Fruit fly (Drosophila melanogaster): ENCODE results near the gene Fbp2.

Fbp2 gene

dm6 chr2L:9449257-9449972, 22.8 kb downstream of the Fbp2 start:
- peak; percentile 76 for TF ChIP-seq Hr96 (GFP tag; optimal IDR thresholded peaks at IDR 0.05)
- TF ChIP-seq tj (GFP tag; optimal IDR thresholded peaks at IDR 0.05), result peak; percentile 74
- peak; percentile 95 for TF ChIP-seq kay (GFP tag; ENCODE audit: borderline replicate concordance)
- peak; percentile 88 for TF ChIP-seq toe (GFP tag; optimal IDR thresholded peaks at IDR 0.05)
- TF ChIP-seq Crg-1 (GFP tag; optimal IDR thresholded peaks at IDR 0.05), result peak; percentile 88
- TF ChIP-seq CG5204 (GFP tag; optimal IDR thresholded peaks at IDR 0.05), result peak; percentile 93
- TF ChIP-seq cic (GFP tag; optimal IDR thresholded peaks at IDR 0.05), result peak; percentile 93
- TF ChIP-seq CG33017 (tag; optimal IDR thresholded peaks at IDR 0.05), result peak; percentile 92
- peak; percentile 96 for TF ChIP-seq bab1 (GFP tag; optimal IDR thresholded peaks at IDR 0.05)
- TF ChIP-seq Clk (GFP tag; optimal IDR thresholded peaks at IDR 0.05), result peak; percentile 95
- peak; percentile 94 for TF ChIP-seq CG12768 (GFP tag; optimal IDR thresholded peaks at IDR 0.05)
- no peak for TF ChIP-seq cnc (optimal IDR thresholded peaks at IDR 0.05)
- TF ChIP-seq CG14711 (tag; optimal IDR thresholded peaks at IDR 0.05), result peak; percentile 83
- TF ChIP-seq ovo (GFP tag; optimal IDR thresholded peaks at IDR 0.05), result peak; percentile 84
- TF ChIP-seq CG11617 (GFP tag; optimal IDR thresholded peaks at IDR 0.05), result peak; percentile 97
- TF ChIP-seq CG1620 (GFP tag; optimal IDR thresholded peaks at IDR 0.05), result peak; percentile 90
- peak; percentile 87 for TF ChIP-seq pad (GFP tag; optimal IDR thresholded peaks at IDR 0.05)
- TF ChIP-seq CG7101 (tag; optimal IDR thresholded peaks at IDR 0.05), result peak; percentile 95
- TF ChIP-seq Mnt (GFP tag; optimal IDR thresholded peaks at IDR 0.05), result peak; percentile 80
- TF ChIP-seq CG7045 (GFP tag; optimal IDR thresholded peaks at IDR 0.05), result peak; percentile 95

- TF ChIP-seq CG7101 (tag; optimal IDR thresholded peaks at IDR 0.05) (no peak), bab1 (GFP tag; optimal IDR thresholded peaks at IDR 0.05) (no peak), CG14711 (tag; optimal IDR thresholded peaks at IDR 0.05) (no peak), Clk (GFP tag; optimal IDR thresholded peaks at IDR 0.05) (no peak), CG11617 (GFP tag; optimal IDR thresholded peaks at IDR 0.05) (no peak), cnc (optimal IDR thresholded peaks at IDR 0.05) (no peak), Hr96 (GFP tag; optimal IDR thresholded peaks at IDR 0.05) (no peak), pad (GFP tag; optimal IDR thresholded peaks at IDR 0.05) (no peak)
Observed at dm6 chr2L:9452959-9453358, 26.4 kb downstream of the Fbp2 start.

dm6 chr2L:9454369-9455054, 27.9 kb downstream of the Fbp2 start:
- TF ChIP-seq Hr96 (GFP tag; optimal IDR thresholded peaks at IDR 0.05) (no peak), ovo (GFP tag; optimal IDR thresholded peaks at IDR 0.05) (no peak), CG7045 (GFP tag; optimal IDR thresholded peaks at IDR 0.05) (no peak), CG7101 (tag; optimal IDR thresholded peaks at IDR 0.05) (no peak), bab1 (GFP tag; optimal IDR thresholded peaks at IDR 0.05) (no peak), CG14711 (tag; optimal IDR thresholded peaks at IDR 0.05) (no peak)

dm6 chr2L:9455157-9455556, 28.6 kb downstream of the Fbp2 start:
- TF ChIP-seq Hr96 (GFP tag; optimal IDR thresholded peaks at IDR 0.05) (no peak), CG1620 (GFP tag; optimal IDR thresholded peaks at IDR 0.05) (no peak), cnc (optimal IDR thresholded peaks at IDR 0.05) (no peak), cic (GFP tag; optimal IDR thresholded peaks at IDR 0.05) (no peak), ovo (GFP tag; optimal IDR thresholded peaks at IDR 0.05) (no peak), CG7101 (tag; optimal IDR thresholded peaks at IDR 0.05) (no peak), CG33017 (tag; optimal IDR thresholded peaks at IDR 0.05) (no peak), tj (GFP tag; optimal IDR thresholded peaks at IDR 0.05) (no peak), pad (GFP tag; optimal IDR thresholded peaks at IDR 0.05) (no peak), CG14711 (tag; optimal IDR thresholded peaks at IDR 0.05) (no peak), Crg-1 (GFP tag; optimal IDR thresholded peaks at IDR 0.05) (no peak), Clk (GFP tag; optimal IDR thresholded peaks at IDR 0.05) (no peak), bab1 (GFP tag; optimal IDR thresholded peaks at IDR 0.05) (no peak), CG5204 (GFP tag; optimal IDR thresholded peaks at IDR 0.05) (no peak), kay (GFP tag; ENCODE audit: borderline replicate concordance) (no peak), CG11617 (GFP tag; optimal IDR thresholded peaks at IDR 0.05) (no peak), Mnt (GFP tag; optimal IDR thresholded peaks at IDR 0.05) (no peak), CG7045 (GFP tag; optimal IDR thresholded peaks at IDR 0.05) (no peak)

- TF ChIP-seq tj (GFP tag; optimal IDR thresholded peaks at IDR 0.05) (no peak), CG12768 (GFP tag; optimal IDR thresholded peaks at IDR 0.05) (no peak), cic (GFP tag; optimal IDR thresholded peaks at IDR 0.05) (no peak), CG11617 (GFP tag; optimal IDR thresholded peaks at IDR 0.05) (no peak), Clk (GFP tag; optimal IDR thresholded peaks at IDR 0.05) (no peak), ovo (GFP tag; optimal IDR thresholded peaks at IDR 0.05) (no peak), toe (GFP tag; optimal IDR thresholded peaks at IDR 0.05) (no peak)
Observed at dm6 chr2L:9457456-9457855, 30.9 kb downstream of the Fbp2 start.

dm6 chr2L:9457865-9458264, 31.3 kb downstream of the Fbp2 start:
- no peak for TF ChIP-seq Clk (GFP tag; optimal IDR thresholded peaks at IDR 0.05)
